Worm (Caenorhabditis elegans): ENCODE results near the gene kvs-4.

Gene kvs-4

DNA sequence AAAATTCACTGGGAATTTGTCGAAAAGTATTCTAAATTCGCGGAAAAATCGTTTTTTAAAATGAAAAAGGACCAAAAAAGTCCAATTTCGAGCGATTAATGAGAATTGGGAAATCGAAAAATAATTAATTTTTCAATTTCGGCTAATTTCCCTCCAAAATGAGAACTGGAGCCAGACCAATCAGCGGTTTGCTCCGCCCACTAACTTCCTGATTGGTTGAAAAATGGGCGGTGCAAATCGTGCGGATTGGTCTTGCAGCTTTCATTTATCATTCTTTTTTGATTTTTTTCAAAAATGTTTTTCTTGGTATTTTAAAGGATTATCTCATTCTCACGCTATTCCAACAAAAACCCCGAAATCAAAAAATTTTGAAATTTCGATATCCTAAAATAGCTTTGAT is 41.7 kb downstream of the kvs-4 start:
- TF ChIP-seq ztf-29 (GFP tag; IDR thresholded peaks at IDR 0.05) (no peak), ref-1 (GFP tag; conservative IDR thresholded peaks at IDR 0.05) (no peak), cog-1 (tag; optimal IDR thresholded peaks at IDR 0.05) (no peak), ztf-23 (GFP tag; IDR thresholded peaks at IDR 0.05) (no peak), tab-1 (GFP tag; IDR thresholded peaks at IDR 0.05) (no peak), klf-2 (GFP tag; conservative IDR thresholded peaks at IDR 0.05) (no peak), flt-1 (GFP tag; IDR thresholded peaks at IDR 0.05) (no peak), T22C8.4 (GFP tag; IDR thresholded peaks at IDR 0.05) (no peak), med-1 (GFP tag; optimal IDR thresholded peaks at IDR 0.05; ENCODE audit: insufficient read depth) (no peak)

DNA sequence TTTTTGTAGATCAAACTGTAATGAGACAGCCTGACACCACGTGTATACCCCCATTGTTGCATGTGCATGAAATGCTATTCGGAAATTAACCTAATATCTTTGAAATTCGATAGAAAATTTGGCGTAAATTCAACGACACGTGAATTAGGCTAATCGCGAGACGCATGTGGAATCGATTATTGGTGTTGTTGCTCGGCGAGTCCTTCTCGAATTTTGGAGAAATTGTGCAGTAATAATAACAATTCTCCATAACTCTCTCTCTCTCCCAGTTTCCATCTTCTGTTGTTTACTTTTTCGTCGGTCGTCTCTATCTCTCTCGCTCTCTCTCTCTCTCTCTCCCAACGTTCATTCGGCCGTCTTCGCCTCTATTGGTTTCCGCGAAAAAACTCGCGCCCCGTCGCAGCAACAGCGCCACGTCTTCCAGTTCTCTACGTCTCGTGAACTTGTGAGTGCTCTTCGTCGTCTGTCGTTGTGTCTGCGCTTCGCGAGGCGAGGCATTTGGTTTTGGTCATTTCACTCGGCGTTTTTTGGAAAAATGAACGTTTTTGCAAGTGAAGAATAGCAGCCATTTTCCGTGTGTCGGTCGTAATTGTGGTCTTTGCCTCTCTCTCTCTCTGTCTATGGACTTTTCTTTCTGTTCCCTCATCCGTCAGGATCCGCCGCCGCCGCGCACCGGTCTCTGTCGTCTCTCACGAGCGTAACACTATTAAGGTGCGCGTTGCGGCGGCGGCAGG is 42.3 kb downstream of the kvs-4 start:
- no peak for TF ChIP-seq klf-2 (GFP tag; conservative IDR thresholded peaks at IDR 0.05)
- TF ChIP-seq ztf-23 (GFP tag; IDR thresholded peaks at IDR 0.05), result no peak
- no peak for TF ChIP-seq med-1 (GFP tag; optimal IDR thresholded peaks at IDR 0.05; ENCODE audit: insufficient read depth)
- no peak for TF ChIP-seq ref-1 (GFP tag; conservative IDR thresholded peaks at IDR 0.05)
- no peak for TF ChIP-seq ztf-29 (GFP tag; IDR thresholded peaks at IDR 0.05)
- TF ChIP-seq tab-1 (GFP tag; IDR thresholded peaks at IDR 0.05), result no peak
- no peak for TF ChIP-seq cog-1 (tag; optimal IDR thresholded peaks at IDR 0.05)
- no peak for TF ChIP-seq T22C8.4 (GFP tag; IDR thresholded peaks at IDR 0.05)
- no peak for TF ChIP-seq flt-1 (GFP tag; IDR thresholded peaks at IDR 0.05)

DNA sequence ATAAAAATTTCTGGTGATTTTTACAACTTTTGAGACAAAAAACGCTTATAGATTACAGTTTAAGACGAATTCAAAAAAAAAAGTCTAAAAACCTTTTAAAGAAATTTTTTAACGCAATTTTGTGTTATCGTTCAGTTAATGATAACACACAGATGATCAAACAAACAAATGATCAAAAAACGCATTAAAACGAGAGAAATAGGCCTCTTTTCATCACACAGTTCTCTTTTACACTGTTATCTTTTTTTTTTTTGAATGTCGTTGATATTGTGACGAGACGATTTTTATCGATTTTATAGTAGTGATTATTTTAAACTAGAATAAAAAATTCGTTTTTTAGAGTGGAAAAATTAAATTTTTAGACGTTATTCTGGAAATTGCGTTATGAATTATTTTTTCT is 47.4 kb downstream of the kvs-4 start:
- TF ChIP-seq flt-1 (GFP tag; IDR thresholded peaks at IDR 0.05) (no peak), ztf-29 (GFP tag; IDR thresholded peaks at IDR 0.05) (no peak), T22C8.4 (GFP tag; IDR thresholded peaks at IDR 0.05) (no peak)

DNA sequence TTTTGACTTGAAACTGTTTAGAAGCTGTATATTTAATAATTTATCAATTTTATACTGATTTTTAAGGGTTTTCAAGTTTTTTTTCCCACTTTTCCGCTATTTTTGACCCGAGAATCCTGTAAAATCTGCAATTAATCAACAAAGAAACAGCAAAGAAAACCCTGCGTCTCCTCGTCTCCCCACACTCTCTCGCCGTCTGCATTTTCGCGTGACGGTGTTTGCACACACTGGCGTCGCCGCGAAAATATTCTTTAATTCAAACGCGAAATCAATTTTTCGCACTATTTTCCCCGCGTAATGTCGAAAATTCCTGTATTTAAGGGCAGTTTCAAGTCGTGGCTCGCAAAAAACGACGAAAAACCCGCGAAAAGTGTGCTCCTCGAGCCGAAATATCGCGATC is 50.9 kb downstream of the kvs-4 start, which contains the start of gene rsa-2:
rsa-2 (plus strand) TSS at position 221 of the 400 bp plus-strand sequence.
- TF ChIP-seq flt-1 (GFP tag; IDR thresholded peaks at IDR 0.05) (no peak), ztf-29 (GFP tag; IDR thresholded peaks at IDR 0.05) (no peak), ref-1 (GFP tag; conservative IDR thresholded peaks at IDR 0.05) (no peak), T22C8.4 (GFP tag; IDR thresholded peaks at IDR 0.05) (no peak), klf-2 (GFP tag; conservative IDR thresholded peaks at IDR 0.05) (no peak), med-1 (GFP tag; optimal IDR thresholded peaks at IDR 0.05; ENCODE audit: insufficient read depth) (no peak), ztf-23 (GFP tag; IDR thresholded peaks at IDR 0.05) (no peak), cog-1 (tag; optimal IDR thresholded peaks at IDR 0.05) (no peak), tab-1 (GFP tag; IDR thresholded peaks at IDR 0.05) (no peak)

DNA sequence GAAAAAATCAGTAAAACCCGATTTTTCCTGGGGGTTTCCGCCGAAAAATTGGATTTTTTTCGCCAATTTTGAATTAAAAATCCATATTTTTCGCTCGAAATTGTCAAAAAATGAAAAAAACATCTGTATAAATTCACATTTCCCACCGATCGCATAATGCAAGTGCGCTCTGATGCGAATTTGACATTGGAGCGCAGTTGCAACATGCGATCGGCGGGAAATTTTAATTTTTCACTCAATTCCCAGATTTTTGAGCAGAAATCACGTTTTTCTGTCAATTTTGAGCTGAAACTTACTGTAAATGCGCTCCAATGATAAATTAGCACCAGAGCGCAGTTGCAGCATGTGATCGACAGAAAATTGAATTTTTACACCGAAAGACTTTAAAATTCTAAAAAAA is 52.2 kb downstream of the kvs-4 start:
- TF ChIP-seq T22C8.4 (GFP tag; IDR thresholded peaks at IDR 0.05), result no peak
- no peak for TF ChIP-seq cog-1 (tag; optimal IDR thresholded peaks at IDR 0.05)
- TF ChIP-seq tab-1 (GFP tag; IDR thresholded peaks at IDR 0.05), result no peak
- TF ChIP-seq klf-2 (GFP tag; conservative IDR thresholded peaks at IDR 0.05), result no peak
- no peak for TF ChIP-seq ref-1 (GFP tag; conservative IDR thresholded peaks at IDR 0.05)
- TF ChIP-seq ztf-23 (GFP tag; IDR thresholded peaks at IDR 0.05), result no peak
- TF ChIP-seq ztf-29 (GFP tag; IDR thresholded peaks at IDR 0.05), result no peak
- no peak for TF ChIP-seq med-1 (GFP tag; optimal IDR thresholded peaks at IDR 0.05; ENCODE audit: insufficient read depth)
- no peak for TF ChIP-seq flt-1 (GFP tag; IDR thresholded peaks at IDR 0.05)

DNA sequence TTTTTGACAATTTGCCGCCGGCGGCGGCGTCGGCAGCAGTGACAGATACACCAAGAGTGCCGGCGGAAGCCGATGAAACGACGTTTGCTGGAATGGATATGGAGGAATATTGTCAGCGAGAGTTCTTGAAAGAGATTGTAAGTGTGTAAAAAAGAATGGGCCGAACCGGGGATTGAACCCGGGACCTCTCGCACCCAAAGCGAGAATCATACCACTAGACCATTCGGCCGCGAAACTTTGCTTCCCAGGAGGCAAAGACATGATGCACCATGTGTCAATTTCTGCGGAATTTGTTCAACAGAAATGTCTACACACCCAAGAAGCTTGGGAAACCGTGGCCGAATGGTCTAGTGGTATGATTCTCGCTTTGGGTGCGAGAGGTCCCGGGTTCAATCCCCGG is 54.3 kb downstream of the kvs-4 start:
- TF ChIP-seq med-1 (GFP tag; optimal IDR thresholded peaks at IDR 0.05; ENCODE audit: insufficient read depth) (no peak), ztf-23 (GFP tag; IDR thresholded peaks at IDR 0.05) (peak; percentile 81), klf-2 (GFP tag; conservative IDR thresholded peaks at IDR 0.05) (no peak; the same call in 1 of the 2 replicates), T22C8.4 (GFP tag; IDR thresholded peaks at IDR 0.05) (peak; percentile 10; the same call in 1 of the 2 replicates), ref-1 (GFP tag; conservative IDR thresholded peaks at IDR 0.05) (0 out of 2 replicates have a peak, but pooled peaks have one; percentile 6), cog-1 (tag; optimal IDR thresholded peaks at IDR 0.05) (peak; percentile 17), ztf-29 (GFP tag; IDR thresholded peaks at IDR 0.05) (0 out of 2 replicates have a peak, but pooled peaks have one; percentile 15), flt-1 (GFP tag; IDR thresholded peaks at IDR 0.05) (peak; percentile 78), tab-1 (GFP tag; IDR thresholded peaks at IDR 0.05) (peak; percentile 58)

DNA sequence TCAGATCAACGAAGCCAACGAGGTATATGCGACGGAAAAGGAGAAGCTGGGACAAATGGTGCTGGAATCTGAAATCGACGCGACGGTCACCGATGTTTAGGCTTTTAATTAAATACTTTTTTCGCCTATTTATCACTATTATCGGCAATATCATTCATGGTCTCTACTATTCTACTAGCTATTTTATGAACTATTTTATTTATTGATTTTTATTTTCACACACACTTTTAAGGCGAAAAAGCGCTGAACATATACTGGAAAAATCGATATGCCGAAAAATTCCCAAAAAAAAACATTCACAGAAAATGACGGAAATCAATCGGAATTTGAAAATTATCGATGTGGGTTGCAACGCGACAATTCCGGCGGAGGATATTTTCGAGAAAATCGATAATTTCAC is 56.2 kb downstream of the kvs-4 start, which contains the start of gene W09D6.1:
W09D6.1 (plus strand) TSS at position 301 of the 400 bp plus-strand sequence.
- TF ChIP-seq cog-1 (tag; optimal IDR thresholded peaks at IDR 0.05) (no peak), T22C8.4 (GFP tag; IDR thresholded peaks at IDR 0.05) (no peak), flt-1 (GFP tag; IDR thresholded peaks at IDR 0.05) (no peak), tab-1 (GFP tag; IDR thresholded peaks at IDR 0.05) (no peak), klf-2 (GFP tag; conservative IDR thresholded peaks at IDR 0.05) (no peak), ref-1 (GFP tag; conservative IDR thresholded peaks at IDR 0.05) (no peak), ztf-29 (GFP tag; IDR thresholded peaks at IDR 0.05) (no peak), med-1 (GFP tag; optimal IDR thresholded peaks at IDR 0.05; ENCODE audit: insufficient read depth) (no peak), ztf-23 (GFP tag; IDR thresholded peaks at IDR 0.05) (no peak)

DNA sequence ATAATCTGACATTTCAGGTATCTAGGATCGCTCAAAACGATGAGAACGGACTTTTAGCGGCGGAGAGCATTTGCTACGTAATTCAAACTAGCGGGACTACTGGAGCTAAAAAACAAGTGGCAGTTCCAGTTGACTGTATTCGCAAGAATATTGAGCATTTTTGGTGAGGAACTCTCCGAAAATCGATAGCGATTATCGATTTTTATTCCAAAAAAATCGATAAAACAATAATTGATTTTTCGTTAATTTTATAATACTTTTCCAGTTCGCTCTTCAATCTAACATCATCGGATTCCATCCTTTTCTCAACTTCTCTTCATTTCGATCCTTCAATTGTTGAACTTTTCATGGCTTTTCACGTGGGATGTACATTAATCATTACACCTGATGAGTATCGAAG is 56.9 kb downstream of the kvs-4 start:
- TF ChIP-seq ref-1 (GFP tag; conservative IDR thresholded peaks at IDR 0.05), result no peak
- no peak for TF ChIP-seq flt-1 (GFP tag; IDR thresholded peaks at IDR 0.05)
- TF ChIP-seq tab-1 (GFP tag; IDR thresholded peaks at IDR 0.05), result no peak
- no peak for TF ChIP-seq ztf-23 (GFP tag; IDR thresholded peaks at IDR 0.05)
- no peak for TF ChIP-seq cog-1 (tag; optimal IDR thresholded peaks at IDR 0.05)
- TF ChIP-seq T22C8.4 (GFP tag; IDR thresholded peaks at IDR 0.05), result no peak
- no peak for TF ChIP-seq med-1 (GFP tag; optimal IDR thresholded peaks at IDR 0.05; ENCODE audit: insufficient read depth)
- no peak for TF ChIP-seq klf-2 (GFP tag; conservative IDR thresholded peaks at IDR 0.05)
- TF ChIP-seq ztf-29 (GFP tag; IDR thresholded peaks at IDR 0.05), result no peak

DNA sequence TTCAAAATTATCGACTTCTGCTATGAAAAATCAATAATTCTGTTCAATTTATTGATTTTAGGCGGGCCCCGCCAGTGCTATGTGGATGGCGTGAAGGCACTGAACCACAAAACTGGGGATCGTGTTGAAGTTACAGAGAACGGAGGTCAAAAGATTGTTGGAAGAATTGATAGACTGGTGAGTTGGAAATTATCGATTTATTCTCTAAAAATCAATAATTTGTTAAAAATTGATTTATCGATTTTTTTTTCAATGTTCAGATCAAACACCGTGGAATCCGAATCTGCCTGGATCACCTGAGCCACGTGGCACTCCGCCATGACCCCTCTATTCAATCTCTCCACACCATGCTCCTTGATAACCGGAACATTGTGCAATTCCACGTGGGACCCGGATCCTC is 57.8 kb downstream of the kvs-4 start:
- TF ChIP-seq T22C8.4 (GFP tag; IDR thresholded peaks at IDR 0.05) (peak; percentile 83), ref-1 (GFP tag; conservative IDR thresholded peaks at IDR 0.05) (no peak)

DNA sequence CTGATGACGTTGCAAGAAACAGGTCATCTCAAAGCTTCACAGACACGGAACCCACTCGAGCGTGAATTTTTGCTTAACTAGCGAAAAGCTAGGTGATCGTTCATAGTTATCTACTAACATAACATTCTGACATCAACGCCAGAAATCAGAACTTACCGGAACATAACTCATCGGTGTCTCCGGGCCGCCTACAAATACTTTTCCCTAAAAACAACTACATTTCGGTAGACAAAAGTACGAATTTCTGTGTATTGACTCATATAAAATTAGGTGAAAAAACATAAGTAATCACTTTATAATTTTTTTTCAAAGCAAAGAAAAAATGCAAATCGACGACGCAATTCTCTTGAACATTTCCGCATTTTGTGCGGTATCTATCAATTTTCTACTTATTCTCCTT is 61.9 kb downstream of the kvs-4 start, which contains the start of gene str-261:
str-261 (plus strand) TSS at position 301 of the 400 bp plus-strand sequence.
- no peak for TF ChIP-seq ztf-23 (GFP tag; IDR thresholded peaks at IDR 0.05)

Data from whole organism, midembryonic.